Worm (Caenorhabditis elegans) whole organism, mixed stage, embryonic: ENCODE results near the gene srz-11.
A peak's percentile ranks its signal among the peaks of the same experiment; 100 is the strongest.

Experiments
- M03D4.4 ChIP-seq: sonication (generic microtip); optimal IDR thresholded peaks from 2 replicates; lab custom pipeline; 2017; ENCODE audit warnings: mild to moderate bottlenecking, missing genetic modification characterization, missing compliant biosample characterization
- bed-3 ChIP-seq: fragments of 200-800 bp; sonication (Bioruptor generic); optimal IDR thresholded peaks from 3 replicates; lab custom pipeline; 2018; ENCODE audit warnings: mild to moderate bottlenecking, missing genetic modification characterization, moderate library complexity, missing compliant biosample characterization
- blmp-1 ChIP-seq: fragments of 150-350 bp; optimal IDR thresholded peaks from 2 replicates; lab custom pipeline; 2014; ENCODE audit warnings: missing biosample characterization, missing genetic modification characterization
- ceh-39 ChIP-seq: fragments of 150-350 bp; optimal IDR thresholded peaks from 2 replicates; lab custom pipeline; 2014; ENCODE audit warnings: missing biosample characterization, missing genetic modification characterization
- ceh-43 ChIP-seq: fragments of 200-800 bp; sonication (Bioruptor generic); optimal IDR thresholded peaks from 2 replicates; lab custom pipeline; 2018; ENCODE audit warnings: mild to moderate bottlenecking, missing genetic modification characterization, moderate library complexity, missing compliant biosample characterization
- ceh-83 ChIP-seq: fragments of 200-800 bp; sonication (Bioruptor generic); optimal IDR thresholded peaks from 2 replicates; lab custom pipeline; 2018; ENCODE audit warnings: mild to moderate bottlenecking, missing genetic modification characterization, missing compliant biosample characterization
- ces-1 ChIP-seq: fragments of 150-350 bp; optimal IDR thresholded peaks from 2 replicates; lab custom pipeline; 2014; ENCODE audit warnings: missing biosample characterization, missing genetic modification reagents, missing genetic modification characterization
- cnd-1 ChIP-seq: fragments of 200-800 bp; sonication (Bioruptor generic); optimal IDR thresholded peaks from 2 replicates; lab custom pipeline; 2018; ENCODE audit warnings: mild to moderate bottlenecking, missing genetic modification characterization, missing compliant biosample characterization
- elt-1 ChIP-seq: sonication (generic microtip); optimal IDR thresholded peaks from 2 replicates; lab custom pipeline; 2017; ENCODE audit warnings: missing genetic modification characterization, mild to moderate bottlenecking, missing compliant biosample characterization, antibody characterized with exemption, moderate library complexity, borderline replicate concordance; ENCODE audit not compliant: insufficient read depth
- elt-3 ChIP-seq: fragments of 150-350 bp; optimal IDR thresholded peaks from 2 replicates; lab custom pipeline; 2014; ENCODE audit warnings: missing biosample characterization, missing genetic modification characterization
- flh-1 ChIP-seq: fragments of 200-800 bp; sonication (Bioruptor generic); optimal IDR thresholded peaks from 2 replicates; lab custom pipeline; 2018; ENCODE audit warnings: mild to moderate bottlenecking, missing genetic modification characterization, moderate library complexity, missing compliant biosample characterization
- ham-2 ChIP-seq: fragments of 200-800 bp; sonication (Bioruptor generic); optimal IDR thresholded peaks from 2 replicates; lab custom pipeline; 2018; ENCODE audit warnings: mild to moderate bottlenecking, missing genetic modification characterization, missing compliant biosample characterization
- hlh-1 ChIP-seq: fragments of 150-350 bp; optimal IDR thresholded peaks from 2 replicates; lab custom pipeline; 2014; ENCODE audit warnings: missing biosample characterization, missing genetic modification reagents, missing genetic modification characterization
- lin-13 ChIP-seq: fragments of 150-350 bp; optimal IDR thresholded peaks from 2 replicates; lab custom pipeline; 2014; ENCODE audit warnings: missing biosample characterization, missing genetic modification characterization
- lin-32 ChIP-seq: fragments of 200-800 bp; sonication (Bioruptor generic); optimal IDR thresholded peaks from 2 replicates; lab custom pipeline; 2018; ENCODE audit warnings: mild to moderate bottlenecking, missing genetic modification characterization, missing compliant biosample characterization
- lsy-2 ChIP-seq: fragments of 150-350 bp; optimal IDR thresholded peaks from 2 replicates; lab custom pipeline; 2014; ENCODE audit warnings: missing biosample characterization, missing genetic modification characterization
- mab-5 ChIP-seq: fragments of 150-350 bp; optimal IDR thresholded peaks from 2 replicates; lab custom pipeline; 2014; ENCODE audit warnings: missing biosample characterization, missing genetic modification characterization
- mep-1 ChIP-seq: fragments of 150-350 bp; optimal IDR thresholded peaks from 2 replicates; lab custom pipeline; 2017; ENCODE audit warnings: missing biosample characterization, missing genetic modification reagents, missing genetic modification characterization, inconsistent platforms
- mls-2 ChIP-seq: sonication (generic microtip); optimal IDR thresholded peaks from 2 replicates; lab custom pipeline; 2016; ENCODE audit warnings: mild to moderate bottlenecking, missing genetic modification characterization, moderate library complexity, missing compliant biosample characterization
- nhr-12 ChIP-seq: fragments of 150-350 bp; optimal IDR thresholded peaks from 2 replicates; lab custom pipeline; 2014; ENCODE audit warnings: missing biosample characterization, missing genetic modification characterization
- nhr-2 ChIP-seq: fragments of 150-350 bp; optimal IDR thresholded peaks from 2 replicates; lab custom pipeline; 2014; ENCODE audit warnings: missing biosample characterization, missing genetic modification characterization
- nhr-237 ChIP-seq: fragments of 150-350 bp; optimal IDR thresholded peaks from 2 replicates; lab custom pipeline; 2014; ENCODE audit warnings: missing biosample characterization, missing genetic modification characterization
- nhr-28 ChIP-seq: fragments of 150-350 bp; optimal IDR thresholded peaks from 2 replicates; lab custom pipeline; 2014; ENCODE audit warnings: missing biosample characterization, missing genetic modification characterization
- nhr-76 ChIP-seq: sonication (generic microtip); optimal IDR thresholded peaks from 2 replicates; lab custom pipeline; 2017; ENCODE audit warnings: missing biosample characterization, missing genetic modification characterization
- pha-4 ChIP-seq: fragments of 150-350 bp; optimal IDR thresholded peaks from 2 replicates; lab custom pipeline; 2018; ENCODE audit warnings: missing biosample characterization, missing genetic modification reagents, missing genetic modification characterization
- sem-2 ChIP-seq: fragments of 200-800 bp; sonication (Bioruptor generic); optimal IDR thresholded peaks from 2 replicates; lab custom pipeline; 2018; ENCODE audit warnings: mild to moderate bottlenecking, missing genetic modification characterization, missing compliant biosample characterization
- snpc-4 ChIP-seq: fragments of 150-350 bp; optimal IDR thresholded peaks from 2 replicates; lab custom pipeline; 2014; ENCODE audit warnings: missing biosample characterization, missing genetic modification characterization
- sptf-1 ChIP-seq: sonication (generic microtip); optimal IDR thresholded peaks from 2 replicates; lab custom pipeline; 2017; ENCODE audit warnings: mild to moderate bottlenecking, missing genetic modification characterization, moderate library complexity, missing compliant biosample characterization
- tbx-8 ChIP-seq: fragments of 200-800 bp; sonication (Bioruptor generic); optimal IDR thresholded peaks from 2 replicates; lab custom pipeline; 2018; ENCODE audit warnings: mild to moderate bottlenecking, missing genetic modification characterization, moderate library complexity, missing compliant biosample characterization
- unc-120 ChIP-seq: sonication (generic microtip); optimal IDR thresholded peaks from 2 replicates; lab custom pipeline; 2017; ENCODE audit warnings: missing genetic modification characterization, missing compliant biosample characterization; ENCODE audit not compliant: poor library complexity, severe bottlenecking
- unc-62 ChIP-seq: fragments of 150-350 bp; optimal IDR thresholded peaks from 2 replicates; lab custom pipeline; 2014; ENCODE audit warnings: missing biosample characterization, missing genetic modification reagents, missing genetic modification characterization
- zip-8 ChIP-seq: fragments of 150-350 bp; optimal IDR thresholded peaks from 2 replicates; lab custom pipeline; 2014; ENCODE audit warnings: missing biosample characterization, missing genetic modification characterization
- ztf-11 ChIP-seq: fragments of 150-350 bp; optimal IDR thresholded peaks from 2 replicates; lab custom pipeline; 2014; ENCODE audit warnings: missing biosample characterization, missing genetic modification characterization

The srz-11 gene

DNA sequence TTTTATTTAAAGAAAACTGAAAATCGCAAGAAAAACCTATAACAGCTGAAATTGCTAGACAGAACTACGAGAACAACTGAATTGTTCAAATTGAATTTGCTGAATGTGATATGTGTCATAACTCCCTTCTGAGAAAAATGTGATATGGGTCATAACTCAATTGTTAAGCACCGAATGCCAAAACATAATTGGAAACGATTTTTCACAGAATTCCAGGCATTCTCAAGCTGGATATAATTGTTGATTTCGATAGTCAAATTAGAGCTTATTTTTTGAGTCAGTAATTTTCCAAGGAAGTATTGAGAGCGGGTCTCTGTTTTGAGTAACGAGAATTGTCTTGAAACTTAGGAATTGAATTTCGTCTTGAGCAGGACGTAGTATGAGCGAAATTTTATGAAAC lies 19.0 kb downstream of the srz-11 start:
- TF ChIP-seq nhr-28 (tag; lab: Kevin White, UChicago) (no peak), elt-3 (tag; lab: Kevin White, UChicago) (no peak), M03D4.4 (tag; lab: Kevin White, UChicago) (no peak), nhr-12 (tag; lab: Kevin White, UChicago) (no peak)
- TF ChIP-seq, all 35 proteins: peak for 0

DNA sequence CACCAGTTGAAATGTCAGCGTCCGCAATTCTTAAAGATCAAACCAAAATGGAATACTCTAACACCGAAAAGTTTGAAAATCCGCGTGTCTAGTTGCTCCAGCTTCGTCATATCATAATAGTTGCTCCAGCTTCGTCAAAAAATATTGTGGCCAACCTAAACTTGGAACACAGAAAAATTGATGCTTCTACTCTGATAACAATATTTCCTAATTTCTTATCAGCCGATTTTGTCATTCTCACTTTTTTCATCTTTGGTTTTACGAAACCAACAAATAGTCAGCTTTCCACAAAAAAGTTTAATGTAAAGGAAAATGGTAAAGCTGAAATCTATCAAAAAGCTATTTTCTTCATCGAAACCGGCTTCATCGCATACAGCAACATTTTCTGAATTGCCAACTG lies 19.5 kb downstream of the srz-11 start, which contains the start of gene fbxa-84:
TSS of gene fbxa-84 (plus strand) at position 34 of the 400 bp plus-strand sequence.
- no peak for TF ChIP-seq bed-3
- no peak for TF ChIP-seq unc-120 (tag; lab: Kevin White, UChicago)
- TF ChIP-seq cnd-1: no peak
- TF ChIP-seq ces-1 (GFP tag; lab: Kevin White, UChicago): no peak
- no peak for TF ChIP-seq unc-62 (GFP tag; lab: Kevin White, UChicago)
- no peak for TF ChIP-seq tbx-8 (GFP tag; lab: Kevin White, UChicago)
- no peak for TF ChIP-seq ceh-83
- TF ChIP-seq ceh-43 (GFP tag; lab: Kevin White, UChicago): no peak
- TF ChIP-seq lin-32 (GFP tag; lab: Kevin White, UChicago): no peak
- TF ChIP-seq zip-8 (tag; lab: Kevin White, UChicago): no peak
- no peak for TF ChIP-seq hlh-1 (tag; lab: Kevin White, UChicago)
- TF ChIP-seq M03D4.4 (tag; lab: Kevin White, UChicago): no peak
- TF ChIP-seq mab-5 (tag; lab: Kevin White, UChicago): no peak
- no peak for TF ChIP-seq nhr-12 (tag; lab: Kevin White, UChicago)
- no peak for TF ChIP-seq sem-2 (GFP tag; lab: Kevin White, UChicago)
- no peak for TF ChIP-seq lsy-2 (tag; lab: Kevin White, UChicago)

DNA sequence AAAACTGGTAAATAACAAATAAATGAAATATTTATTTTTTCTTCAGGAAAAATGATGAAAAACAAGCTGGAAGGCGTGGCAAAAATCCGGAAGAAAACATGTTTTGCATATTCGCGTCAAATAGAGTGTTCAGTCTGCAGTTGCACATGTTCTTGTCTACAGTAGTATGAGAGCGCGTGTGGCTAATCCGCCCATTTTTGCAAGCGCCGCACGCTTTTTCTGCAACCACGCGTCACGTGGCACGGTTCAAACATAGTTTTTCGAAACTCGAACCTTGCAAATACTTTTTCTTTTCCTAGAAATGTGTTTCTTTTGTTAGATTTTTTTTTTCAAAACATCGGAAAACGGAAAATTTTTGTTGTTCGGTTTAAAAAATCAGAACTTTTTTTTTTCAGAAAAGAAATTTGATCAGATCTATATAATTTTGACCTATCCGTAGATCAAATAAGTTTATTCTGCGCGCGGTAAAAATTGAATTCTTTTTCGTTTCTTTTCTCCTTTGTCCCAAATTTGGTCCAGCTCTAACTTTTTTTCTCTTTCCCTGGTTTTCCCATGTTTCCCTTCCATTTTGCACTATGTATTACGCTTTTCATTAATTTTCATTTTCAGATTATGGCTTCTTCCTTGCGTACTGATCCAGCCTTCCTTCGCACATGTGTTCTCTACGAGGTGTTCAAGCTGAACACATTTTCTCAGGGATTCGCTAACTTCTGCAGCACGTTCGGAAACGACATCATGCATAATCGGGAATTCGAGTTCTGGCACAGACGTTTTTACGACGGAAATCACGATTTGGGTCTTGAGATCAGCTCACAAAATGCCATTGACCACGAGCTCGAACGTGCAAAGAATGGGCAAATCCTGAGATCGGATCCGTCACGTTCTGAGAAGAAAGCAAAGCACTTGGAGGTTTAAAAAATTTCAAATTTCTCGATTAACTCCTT lies 21.5 kb downstream of the srz-11 start, which contains the start of gene Y75B12B.1:
TSS of gene Y75B12B.1 (plus strand) at position 603 of the 944 bp plus-strand sequence.
- TF ChIP-seq snpc-4 (tag; lab: Kevin White, UChicago) (no peak), mep-1 (no peak), tbx-8 (GFP tag; lab: Kevin White, UChicago) (no peak), ceh-43 (GFP tag; lab: Kevin White, UChicago) (no peak), ham-2 (GFP tag; lab: Kevin White, UChicago) (no peak), ceh-83 (no peak), cnd-1 (no peak), nhr-28 (tag; lab: Kevin White, UChicago) (no peak), pha-4 (tag; lab: Kevin White, UChicago) (no peak), unc-62 (GFP tag; lab: Kevin White, UChicago) (no peak), unc-120 (tag; lab: Kevin White, UChicago) (no peak), nhr-12 (tag; lab: Kevin White, UChicago) (no peak), lin-32 (GFP tag; lab: Kevin White, UChicago) (no peak)
- TF ChIP-seq, all 35 proteins: peak for 0

DNA sequence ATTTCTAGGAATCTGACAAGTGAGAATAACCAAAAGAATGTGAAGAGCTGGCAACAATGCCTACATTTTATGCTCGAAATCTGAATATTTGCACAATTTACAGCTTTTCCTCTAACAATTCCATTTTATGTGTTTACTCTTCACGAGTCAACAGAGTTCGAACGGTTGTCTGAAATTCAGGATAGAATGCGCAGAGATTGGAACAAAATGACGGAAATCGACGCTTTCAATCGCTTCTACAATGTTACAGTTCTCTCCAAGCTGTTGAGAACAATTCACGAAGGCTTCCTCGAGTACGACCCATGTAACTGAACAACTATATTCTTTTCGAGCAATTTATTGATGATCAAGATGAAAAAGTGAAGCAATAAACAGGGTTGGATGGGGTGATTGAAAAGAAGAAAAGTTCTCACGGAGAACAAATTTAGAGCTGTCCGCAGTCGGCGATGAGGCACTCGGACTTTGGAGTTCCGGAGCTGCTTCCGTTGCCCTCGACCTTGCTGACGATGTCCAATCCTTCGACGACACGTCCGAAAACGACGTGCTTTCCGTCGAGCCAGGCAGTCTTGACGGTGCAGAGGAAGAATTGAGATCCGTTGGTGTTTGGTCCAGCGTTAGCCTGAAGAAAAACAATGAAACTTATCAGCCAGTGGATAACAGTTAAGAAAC lies 23.5 kb downstream of the srz-11 start, which contains the start of gene Y75B12B.3:
TSS of gene Y75B12B.3 (minus strand) at position 21 of the 669 bp plus-strand sequence.
- TF ChIP-seq nhr-237 (tag; lab: Kevin White, UChicago) (no peak), ceh-39 (tag; lab: Kevin White, UChicago) (no peak)

DNA sequence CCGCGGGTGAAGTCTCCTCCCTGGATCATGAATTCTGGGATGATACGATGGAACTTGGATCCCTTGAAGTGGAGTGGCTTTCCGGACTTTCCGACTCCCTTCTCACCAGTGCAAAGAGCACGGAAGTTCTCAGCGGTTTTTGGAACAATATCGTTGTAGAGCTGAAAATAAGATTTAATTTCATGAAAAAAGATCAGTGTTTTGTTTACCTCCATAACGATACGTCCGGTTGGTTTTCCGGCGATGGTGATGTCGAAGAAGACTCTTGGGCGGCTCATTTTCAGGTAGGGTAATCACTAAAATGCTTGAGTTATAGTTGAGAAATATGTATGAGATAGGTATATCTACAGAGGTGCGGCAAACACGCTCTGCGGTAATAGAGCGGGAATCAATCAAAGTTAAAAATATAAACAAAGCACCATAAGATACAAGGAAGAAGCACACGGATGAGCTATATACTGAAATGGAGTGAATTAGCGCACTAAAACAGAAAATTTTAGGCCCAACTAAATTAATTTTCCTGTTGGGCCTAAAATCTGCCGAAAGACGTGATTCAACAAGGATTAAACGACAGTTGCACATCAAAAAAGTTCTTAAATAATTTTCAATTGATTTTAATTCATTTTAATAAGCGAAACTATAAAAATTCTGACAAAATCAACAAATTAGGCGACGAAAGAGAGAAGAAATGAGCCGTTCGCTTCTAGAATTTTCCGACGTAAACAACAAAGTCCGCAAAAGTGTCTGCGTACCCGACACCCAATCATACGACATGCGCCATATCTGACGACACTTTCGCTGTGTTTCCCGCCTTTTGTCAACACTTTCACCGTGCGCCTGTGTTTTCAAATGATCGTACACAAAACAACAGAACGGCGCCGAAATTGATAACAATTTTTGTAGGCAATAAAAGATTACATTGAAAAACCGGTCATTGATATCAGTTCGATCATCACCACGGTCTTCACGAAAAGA lies 24.5 kb downstream of the srz-11 start, which contains the start of the genes cyn-7 and bath-36:
TSS of gene cyn-7 (minus strand) at position 296 of the 975 bp plus-strand sequence.
TSS of gene bath-36 (plus strand) at position 806 of the 975 bp plus-strand sequence.
- TF ChIP-seq elt-1 (tag; lab: Kevin White, UChicago) (no peak), mls-2 (tag; lab: Kevin White, UChicago) (no peak), ceh-43 (GFP tag; lab: Kevin White, UChicago) (no peak), ham-2 (GFP tag; lab: Kevin White, UChicago) (no peak), nhr-2 (tag; lab: Kevin White, UChicago) (no peak), nhr-76 (tag; lab: Kevin White, UChicago) (no peak), ztf-11 (tag; lab: Kevin White, UChicago) (no peak), unc-62 (GFP tag; lab: Kevin White, UChicago) (no peak), ceh-39 (tag; lab: Kevin White, UChicago) (no peak), blmp-1 (tag; lab: Kevin White, UChicago) (peak; percentile 13), mab-5 (tag; lab: Kevin White, UChicago) (no peak), pha-4 (tag; lab: Kevin White, UChicago) (peak; percentile 92), cnd-1 (no peak), flh-1 (GFP tag; lab: Kevin White, UChicago) (no peak), zip-8 (tag; lab: Kevin White, UChicago) (no peak), nhr-12 (tag; lab: Kevin White, UChicago) (no peak), lin-13 (peak; percentile 77), bed-3 (no peak), sem-2 (GFP tag; lab: Kevin White, UChicago) (no peak), sptf-1 (tag; lab: Kevin White, UChicago) (peak; percentile 7), lin-32 (GFP tag; lab: Kevin White, UChicago) (no peak), snpc-4 (tag; lab: Kevin White, UChicago) (no peak), nhr-237 (tag; lab: Kevin White, UChicago) (peak; percentile 1)
